Worm (Caenorhabditis elegans) whole organism, young adult: ENCODE data around the gene dhhc-1.

Experiments
- C06A6.2 ChIP-seq: fragments of 200-800 bp; sonication (Bioruptor generic); conservative IDR thresholded peaks from 2 replicates; pipeline ENCODE4 v1.3.6; 2022; ENCODE audit warnings: missing genetic modification characterization, missing compliant biosample characterization
- F10E7.11 ChIP-seq: sonication (generic microtip); optimal IDR thresholded peaks from 2 replicates; lab custom pipeline; 2017; ENCODE audit warnings: mild to moderate bottlenecking, missing genetic modification characterization, moderate library complexity, missing compliant biosample characterization
- ets-4 ChIP-seq: fragments of 200-800 bp; sonication (Bioruptor generic); optimal IDR thresholded peaks from 2 replicates; lab custom pipeline; 2018; ENCODE audit warnings: mild to moderate bottlenecking, missing genetic modification characterization, missing compliant biosample characterization
- let-526 ChIP-seq: fragments of 200-800 bp; sonication (Bioruptor generic); IDR thresholded peaks from 2 replicates; pipeline ENCODE4 v1.3.6; 2022; ENCODE audit warnings: missing genetic modification reagents, missing genetic modification characterization, missing compliant biosample characterization
- mxl-1 ChIP-seq: sonication (generic microtip); optimal IDR thresholded peaks from 2 replicates; lab custom pipeline; 2016; ENCODE audit warnings: missing genetic modification characterization, missing compliant biosample characterization

DNA sequence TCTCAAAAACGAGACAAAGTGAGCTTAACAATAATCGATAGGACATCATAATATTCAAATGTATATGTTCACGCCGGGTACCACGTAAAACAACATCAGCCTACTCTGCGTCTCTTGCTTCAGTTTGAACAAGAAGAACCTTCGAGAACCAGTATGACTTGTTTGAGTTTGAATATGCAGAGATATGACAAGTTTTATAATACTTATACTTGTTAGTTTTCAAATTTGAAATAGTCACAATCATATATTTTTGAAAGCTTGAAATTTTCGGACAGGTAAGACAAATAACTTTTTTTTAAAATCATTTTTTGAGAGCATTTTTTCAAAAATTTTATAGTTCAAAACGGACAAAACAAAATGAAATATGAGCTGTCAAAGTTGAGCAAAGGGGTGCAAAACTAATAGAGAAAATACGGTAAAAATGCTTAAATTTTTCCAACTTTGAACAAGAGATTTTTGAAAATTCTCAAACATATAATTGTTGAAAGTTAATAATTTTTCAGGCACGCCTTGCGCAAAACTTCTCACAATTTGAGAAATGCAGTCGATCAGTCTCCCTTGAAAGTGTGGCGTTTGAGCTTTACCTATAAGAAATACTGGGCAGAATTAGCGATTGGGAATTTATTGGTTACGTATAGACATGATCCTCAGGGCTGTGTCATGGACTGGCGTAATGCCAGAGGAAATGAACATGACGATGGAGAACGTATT lies 46.8 kb downstream of the dhhc-1 start, which contains the start of gene H03G16.1:
- TF ChIP-seq mxl-1 (tag; lab: Kevin White, UChicago) (no peak), C06A6.2 (GFP tag; lab: Robert Waterston, UW) (no peak), F10E7.11 (tag; lab: Kevin White, UChicago) (no peak), ets-4 (GFP tag; lab: Kevin White, UChicago) (no peak), let-526 (GFP tag; lab: Robert Waterston, UW) (no peak)
